Fruit fly (Drosophila melanogaster) whole organism, embryonic: ENCODE measurements around the gene CG34148.
A peak's percentile ranks its signal among the peaks of the same experiment; 100 is the strongest.

ENCODE experiments used
- Ada2b ChIP-seq: fragments of 200-800 bp; sonication (Bioruptor generic); IDR thresholded peaks from 2 replicates; pipeline ENCODE4 v1.3.6; 2022; ENCODE audit warnings: missing biosample characterization, missing genetic modification characterization
- CG11398 ChIP-seq: fragments of 200-800 bp; sonication (Bioruptor generic); optimal IDR thresholded peaks from 2 replicates; lab custom pipeline; 2016; ENCODE audit warnings: missing biosample characterization, missing genetic modification characterization
- CG11504 ChIP-seq: fragments of 200-800 bp; sonication (Bioruptor generic); optimal IDR thresholded peaks from 3 replicates; lab custom pipeline; 2019; ENCODE audit warnings: missing biosample characterization, mild to moderate bottlenecking, missing genetic modification characterization, moderate library complexity
- CG14050 ChIP-seq: fragments of 200-800 bp; sonication (Bioruptor generic); IDR thresholded peaks from 3 replicates; pipeline ENCODE4 v1.3.6; 2022; ENCODE audit warnings: missing biosample characterization, missing genetic modification characterization
- CG14710 ChIP-seq: fragments of 200-800 bp; sonication (Bioruptor generic); optimal IDR thresholded peaks from 3 replicates; lab custom pipeline; 2019; ENCODE audit warnings: missing biosample characterization, mild to moderate bottlenecking, missing genetic modification characterization, moderate library complexity
- CG15011 ChIP-seq: fragments of 200-800 bp; sonication (Bioruptor generic); optimal IDR thresholded peaks from 3 replicates; lab custom pipeline; 2018; ENCODE audit warnings: missing biosample characterization, mild to moderate bottlenecking, missing genetic modification characterization
- CG1529 ChIP-seq: fragments of 200-800 bp; sonication (Bioruptor generic); optimal IDR thresholded peaks from 3 replicates; lab custom pipeline; 2018; ENCODE audit warnings: missing biosample characterization, missing genetic modification characterization
- CG16813 ChIP-seq: fragments of 200-800 bp; sonication (Bioruptor generic); IDR thresholded peaks from 3 replicates; pipeline ENCODE4 v1.3.6; 2022; ENCODE audit warnings: missing biosample characterization, missing genetic modification characterization; ENCODE audit not compliant: partially characterized antibody
- CG1832 ChIP-seq: fragments of 200-800 bp; sonication (Bioruptor generic); optimal IDR thresholded peaks from 2 replicates; lab custom pipeline; 2017; ENCODE audit warnings: missing biosample characterization, mild to moderate bottlenecking, missing genetic modification characterization, inconsistent platforms
- CG18599 ChIP-seq: fragments of 200-800 bp; sonication (Bioruptor generic); optimal IDR thresholded peaks from 3 replicates; lab custom pipeline; 2017; ENCODE audit warnings: missing biosample characterization, missing genetic modification characterization, mild to moderate bottlenecking, moderate library complexity, missing genetic modification reagents
- CG18764 ChIP-seq: fragments of 200-800 bp; sonication (Bioruptor generic); optimal IDR thresholded peaks from 3 replicates; lab custom pipeline; 2016; ENCODE audit warnings: missing biosample characterization, missing genetic modification characterization
- CG2116 ChIP-seq: fragments of 200-800 bp; sonication (Bioruptor generic); optimal IDR thresholded peaks from 3 replicates; lab custom pipeline; 2018; ENCODE audit warnings: missing biosample characterization, mild to moderate bottlenecking, missing genetic modification characterization
- CG2712 ChIP-seq: fragments of 200-800 bp; optimal IDR thresholded peaks from 3 replicates; lab custom pipeline; 2019; ENCODE audit warnings: missing biosample characterization, mild to moderate bottlenecking, missing genetic modification characterization, moderate library complexity
- CG32767 ChIP-seq: fragments of 200-800 bp; sonication (Bioruptor generic); IDR thresholded peaks from 2 replicates; pipeline ENCODE4 v1.3.6; 2022; ENCODE audit warnings: missing biosample characterization, missing genetic modification characterization
- CG33557 ChIP-seq: fragments of 200-800 bp; sonication (Bioruptor generic); optimal IDR thresholded peaks from 2 replicates; lab custom pipeline; 2019; ENCODE audit warnings: missing biosample characterization, mild to moderate bottlenecking, missing genetic modification characterization, moderate library complexity
- CG34376 ChIP-seq: fragments of 200-800 bp; sonication (Bioruptor generic); optimal IDR thresholded peaks from 2 replicates; lab custom pipeline; 2018; ENCODE audit warnings: missing biosample characterization, mild to moderate bottlenecking, missing genetic modification characterization
- CG34422 ChIP-seq: fragments of 200-800 bp; sonication (Bioruptor generic); IDR thresholded peaks from 3 replicates; pipeline ENCODE4 v1.3.6; 2022; ENCODE audit warnings: missing biosample characterization, missing genetic modification characterization
- CG7839 ChIP-seq: fragments of 200-800 bp; sonication (Bioruptor generic); optimal IDR thresholded peaks from 3 replicates; lab custom pipeline; 2018; ENCODE audit warnings: missing biosample characterization, mild to moderate bottlenecking, missing genetic modification characterization, moderate library complexity
- CG8765 ChIP-seq: fragments of 200-800 bp; sonication (Bioruptor generic); IDR thresholded peaks from 2 replicates; pipeline ENCODE4 v1.3.6; 2022; ENCODE audit warnings: missing biosample characterization, missing genetic modification characterization
- CG8944 ChIP-seq: fragments of 200-800 bp; sonication (Bioruptor generic); optimal IDR thresholded peaks from 3 replicates; lab custom pipeline; 2016; ENCODE audit warnings: missing biosample characterization, missing genetic modification characterization
- CG9797 ChIP-seq: fragments of 200-800 bp; sonication (Bioruptor generic); optimal IDR thresholded peaks from 3 replicates; lab custom pipeline; 2018; ENCODE audit warnings: missing biosample characterization, mild to moderate bottlenecking, missing genetic modification characterization
- CTCF ChIP-seq: fragments of 200-800 bp; sonication (Bioruptor generic); optimal IDR thresholded peaks from 2 replicates; lab custom pipeline; 2017; ENCODE audit warnings: missing biosample characterization, mild to moderate bottlenecking, missing genetic modification characterization, moderate library complexity
- D ChIP-seq, 2 experiments: fragments of 200-800 bp in 1 of 2; fragments of >200 bp in 1 of 2; sonication (Bioruptor generic) in 1 of 2; optimal IDR thresholded peaks; 2 replicates in 1 of 2; 3 replicates in 1 of 2; lab custom pipeline; 2017; ENCODE audit warnings: mild to moderate bottlenecking in 1 of 2, missing biosample characterization in 1 of 2, missing genetic modification characterization in 1 of 2, missing genetic modification reagents in 1 of 2
- Dref ChIP-seq: fragments of 200-800 bp; sonication (Bioruptor generic); IDR thresholded peaks from 2 replicates; pipeline ENCODE4 v1.3.6; 2022; ENCODE audit warnings: missing biosample characterization, missing genetic modification characterization
- E2f2 ChIP-seq: fragments of 200-800 bp; sonication (Bioruptor generic); IDR thresholded peaks from 2 replicates; pipeline ENCODE4 v1.3.6; 2022; ENCODE audit warnings: missing biosample characterization, missing genetic modification characterization
- ERR ChIP-seq: fragments of 200-800 bp; sonication (Bioruptor generic); optimal IDR thresholded peaks from 2 replicates; lab custom pipeline; 2016; ENCODE audit warnings: missing biosample characterization, missing genetic modification characterization
- GATAe ChIP-seq: fragments of 200-800 bp; sonication (Bioruptor generic); conservative IDR thresholded peaks from 2 replicates; pipeline ENCODE4 v1.3.6; 2022; ENCODE audit warnings: missing biosample characterization, missing genetic modification characterization
- Lpt ChIP-seq: fragments of >200 bp; optimal IDR thresholded peaks from 2 replicates; lab custom pipeline; 2018; ENCODE audit warnings: missing biosample characterization, missing genetic modification characterization
- Meics ChIP-seq: fragments of 200-800 bp; sonication (Bioruptor generic); optimal IDR thresholded peaks from 2 replicates; lab custom pipeline; 2017; ENCODE audit warnings: missing biosample characterization, mild to moderate bottlenecking, missing genetic modification characterization
- Mes4 ChIP-seq: fragments of 200-800 bp; sonication (Bioruptor generic); optimal IDR thresholded peaks from 2 replicates; lab custom pipeline; 2016; ENCODE audit warnings: missing biosample characterization, missing genetic modification characterization
- Myb ChIP-seq: fragments of 200-800 bp; sonication (Bioruptor generic); optimal IDR thresholded peaks from 2 replicates; lab custom pipeline; 2016; ENCODE audit warnings: missing biosample characterization, missing genetic modification characterization
- Opbp ChIP-seq: fragments of 200-800 bp; sonication (Bioruptor generic); IDR thresholded peaks from 3 replicates; pipeline ENCODE4 v1.3.6; 2022; ENCODE audit warnings: missing biosample characterization, missing genetic modification characterization; ENCODE audit not compliant: partially characterized antibody
- Sin3A ChIP-seq: fragments of >200 bp; optimal IDR thresholded peaks from 2 replicates; lab custom pipeline; 2018
- Ssrp ChIP-seq: fragments of 200-800 bp; sonication (Bioruptor generic); optimal IDR thresholded peaks from 2 replicates; lab custom pipeline; 2018; ENCODE audit warnings: missing biosample characterization, mild to moderate bottlenecking, missing genetic modification characterization, moderate library complexity
- Tbp ChIP-seq: fragments of >200 bp; optimal IDR thresholded peaks from 2 replicates; lab custom pipeline; 2018; ENCODE audit warnings: missing biosample characterization, missing genetic modification characterization
- cas ChIP-seq: fragments of 200-800 bp; sonication (Bioruptor generic); IDR thresholded peaks from 2 replicates; pipeline ENCODE4 v1.3.6; 2022; ENCODE audit warnings: missing biosample characterization, missing genetic modification characterization
- ems ChIP-seq: fragments of 200-800 bp; sonication (Bioruptor generic); optimal IDR thresholded peaks from 3 replicates; lab custom pipeline; 2016; ENCODE audit warnings: missing biosample characterization, missing genetic modification characterization
- ftz-f1 ChIP-seq: fragments of 200-800 bp; sonication (Bioruptor generic); optimal IDR thresholded peaks from 2 replicates; lab custom pipeline; 2016; ENCODE audit warnings: missing biosample characterization, missing genetic modification characterization
- gsb ChIP-seq: fragments of 200-800 bp; sonication (Bioruptor generic); IDR thresholded peaks from 2 replicates; pipeline ENCODE4 v1.3.6; 2022; ENCODE audit warnings: missing biosample characterization, missing genetic modification characterization
- klu ChIP-seq: fragments of 200-800 bp; sonication (Bioruptor generic); IDR thresholded peaks from 2 replicates; pipeline ENCODE4 v1.3.6; 2022; ENCODE audit warnings: missing biosample characterization, missing genetic modification characterization
- nerfin-2 ChIP-seq: fragments of 200-800 bp; sonication (Bioruptor generic); IDR thresholded peaks from 2 replicates; pipeline ENCODE4 v1.3.6; 2022; ENCODE audit warnings: missing biosample characterization, missing genetic modification characterization; ENCODE audit not compliant: partially characterized antibody
- nmo ChIP-seq: fragments of 200-800 bp; sonication (Bioruptor generic); optimal IDR thresholded peaks from 2 replicates; lab custom pipeline; 2018; ENCODE audit warnings: missing biosample characterization, mild to moderate bottlenecking, missing genetic modification characterization, moderate library complexity
- onecut ChIP-seq: fragments of 200-800 bp; sonication (Bioruptor generic); IDR thresholded peaks from 2 replicates; pipeline ENCODE4 v1.3.6; 2022; ENCODE audit warnings: missing biosample characterization, missing genetic modification characterization
- pnt ChIP-seq: fragments of 200-800 bp; sonication (Bioruptor generic); optimal IDR thresholded peaks from 3 replicates; lab custom pipeline; 2016; ENCODE audit warnings: missing biosample characterization, missing genetic modification characterization
- salm ChIP-seq: fragments of 200-800 bp; sonication (Bioruptor generic); optimal IDR thresholded peaks from 2 replicates; lab custom pipeline; 2018; ENCODE audit warnings: missing biosample characterization, mild to moderate bottlenecking, missing genetic modification characterization
- sna ChIP-seq: fragments of 200-800 bp; sonication (Bioruptor generic); IDR thresholded peaks from 2 replicates; pipeline ENCODE4 v1.3.6; 2022; ENCODE audit warnings: missing biosample characterization, missing genetic modification characterization; ENCODE audit not compliant: partially characterized antibody
- ttk ChIP-seq: fragments of 200-800 bp; sonication (Bioruptor generic); IDR thresholded peaks from 2 replicates; pipeline ENCODE4 v2.1.2; 2022; ENCODE audit warnings: missing biosample characterization, missing genetic modification characterization
- vvl ChIP-seq: fragments of 200-800 bp; sonication (Bioruptor generic); IDR thresholded peaks from 2 replicates; pipeline ENCODE4 v1.3.6; 2022; ENCODE audit warnings: missing biosample characterization, missing genetic modification characterization
- zen2 ChIP-seq: fragments of 200-800 bp; sonication (Bioruptor generic); IDR thresholded peaks from 3 replicates; pipeline ENCODE4 v1.3.6; 2022; ENCODE audit warnings: missing biosample characterization, missing genetic modification characterization; ENCODE audit not compliant: partially characterized antibody

CG34148 gene

dm6 chr3R:21856098-21856872 is 22.2 kb downstream of the CG34148 start, which contains the start of gene glec (continued):
- TF ChIP-seq Ssrp (peak; percentile 47), nmo (GFP tag; lab: Kevin White, UChicago) (peak; percentile 45), CTCF (GFP tag; lab: Kevin White, UChicago) (peak; percentile 19), CG1832 (GFP tag; lab: Kevin White, UChicago) (no peak), salm (tag; lab: Kevin White, UChicago) (peak; percentile 18), Mes4 (GFP tag; lab: Kevin White, UChicago) (no peak), cas (GFP tag; lab: Robert Waterston, UW) (no peak; the same call in 1 of the 2 replicates), onecut (GFP tag; lab: Robert Waterston, UW) (peak; percentile 62), CG14050 (GFP tag; lab: Robert Waterston, UW) (no peak; the same call in 2 of the 3 replicates), Lpt (GFP tag; lab: Kevin White, UChicago) (no peak), D (optimal IDR thresholded peaks at IDR 0.05; lab: Kevin White, UChicago) (no peak), D (GFP tag; optimal IDR thresholded peaks at IDR 0.05; lab: Kevin White, UChicago) (no peak), CG8765 (GFP tag; lab: Robert Waterston, UW) (no peak), Opbp (GFP tag; lab: Robert Waterston, UW) (peak; percentile 73), gsb (GFP tag; lab: Robert Waterston, UW) (peak; percentile 32; the same call in 1 of the 2 replicates), Sin3A (lab: Kevin White, UChicago) (no peak), CG7839 (peak; percentile 32), zen2 (GFP tag; lab: Robert Waterston, UW) (peak; percentile 42; the same call in 1 of the 3 replicates), Meics (GFP tag; lab: Kevin White, UChicago) (no peak), CG14710 (peak; percentile 6), CG9797 (peak; percentile 86), vvl (GFP tag; lab: Robert Waterston, UW) (peak; percentile 60), ttk (GFP tag; lab: Robert Waterston, UW) (peak; percentile 46; the same call in 1 of the 2 replicates), E2f2 (GFP tag; lab: Robert Waterston, UW) (peak; percentile 36), pnt (GFP tag; lab: Kevin White, UChicago) (no peak), CG18764 (GFP tag; lab: Kevin White, UChicago) (no peak), klu (GFP tag; lab: Robert Waterston, UW) (no peak), CG1529 (GFP tag; lab: Kevin White, UChicago) (no peak), Ada2b (GFP tag; lab: Robert Waterston, UW) (0 out of 2 replicates have a peak, but pooled peaks have one; percentile 4), ERR (GFP tag; lab: Kevin White, UChicago) (peak; percentile 66), CG11504 (tag; lab: Kevin White, UChicago) (peak; percentile 11), CG18599 (GFP tag; lab: Kevin White, UChicago) (no peak), Dref (GFP tag; lab: Robert Waterston, UW) (no peak), ems (GFP tag; lab: Kevin White, UChicago) (no peak), CG34422 (GFP tag; lab: Robert Waterston, UW) (peak; percentile 65; the same call in 1 of the 3 replicates), CG11398 (no peak), GATAe (GFP tag; lab: Robert Waterston, UW) (no peak), CG32767 (GFP tag; lab: Robert Waterston, UW) (no peak), nerfin-2 (GFP tag; lab: Robert Waterston, UW) (peak; percentile 33; the same call in 1 of the 2 replicates), sna (peak; percentile 36; the same call in 1 of the 2 replicates), CG16813 (GFP tag; lab: Robert Waterston, UW) (peak; percentile 50; the same call in 2 of the 3 replicates), CG15011 (GFP tag; lab: Kevin White, UChicago) (no peak), Myb (GFP tag; lab: Kevin White, UChicago) (peak; percentile 9), CG33557 (peak; percentile 37), CG2116 (GFP tag; lab: Kevin White, UChicago) (no peak), CG34376 (GFP tag; lab: Kevin White, UChicago) (peak; percentile 28), Tbp (GFP tag; lab: Kevin White, UChicago) (peak; percentile 88), CG8944 (peak; percentile 10), CG2712 (tag; lab: Kevin White, UChicago) (no peak), ftz-f1 (GFP tag; lab: Kevin White, UChicago) (peak; percentile 76)
